Worm (Caenorhabditis elegans): ENCODE results near the gene T11F8.4.
"Not testable (repeated sequence)": the region's sequence is repeated elsewhere in the genome, so short reads cannot be mapped to it uniquely, and the experiment has no call there.

Gene T11F8.4

DNA sequence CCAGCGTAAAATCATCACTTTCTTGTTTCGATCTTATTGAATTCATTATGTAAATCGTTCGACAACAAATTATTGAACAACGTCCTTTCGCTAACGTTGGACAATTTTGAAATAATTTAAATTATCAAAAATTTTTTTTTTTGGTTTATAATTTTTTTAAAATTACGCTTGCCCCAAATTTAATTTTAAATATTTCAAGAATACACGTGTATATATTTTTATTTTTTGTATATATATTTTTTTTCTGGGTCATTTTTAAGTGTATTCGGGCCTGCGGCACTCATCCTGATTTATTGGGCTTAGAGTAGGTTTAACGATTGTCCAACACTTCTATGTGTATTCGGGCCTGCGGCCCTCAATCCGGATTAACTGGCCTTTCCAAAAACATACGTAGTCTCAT is 12.0 kb downstream of the T11F8.4 start, which contains the start of gene Y52D5A.2:
Y52D5A.2 (minus strand) TSS at position 101 of the 400 bp plus-strand sequence.
- not testable (repeated sequence) for TF ChIP-seq ceh-16, ceh-82, peb-1 (tag; optimal IDR thresholded peaks at IDR 0.05)

DNA sequence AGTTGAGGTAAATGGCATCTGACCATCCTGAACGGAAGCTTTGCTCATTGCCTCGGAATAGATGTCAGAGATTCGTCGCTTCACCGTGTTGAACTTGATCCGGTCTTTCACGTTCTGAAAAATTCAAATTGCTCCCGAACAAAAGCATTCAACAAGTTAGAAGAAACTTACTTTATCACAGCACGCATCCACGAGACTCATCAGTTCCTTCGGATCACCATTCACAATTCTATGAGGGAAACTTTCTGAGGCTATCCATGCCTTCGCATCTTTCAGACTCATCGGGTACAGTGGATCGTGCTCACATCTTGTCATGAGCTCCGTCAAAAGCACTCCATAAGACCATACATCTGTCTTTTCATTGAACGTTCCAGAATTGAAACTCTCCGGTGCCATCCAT is 13.5 kb downstream of the T11F8.4 start:
- TF ChIP-seq lin-11 (tag; optimal IDR thresholded peaks at IDR 0.05) (no peak), ceh-16 (tag; optimal IDR thresholded peaks at IDR 0.05) (no peak)

ce11 chrIV:5455999-5456398 is 20.4 kb downstream of the T11F8.4 start, which contains the start of gene Y4C6A.3:
TSS of gene Y4C6A.3 (minus strand) at chrIV:5456099.
- TF ChIP-seq mdl-1, nhr-10, nhr-77 (tag; optimal IDR thresholded peaks at IDR 0.05): not testable (repeated sequence)

ce11 chrIV:5452667-5453066 is 23.7 kb downstream of the T11F8.4 start, which contains the start of gene Y4C6A.4:
TSS of gene Y4C6A.4 (plus strand) at chrIV:5452967.
- TF ChIP-seq lin-11 (tag; optimal IDR thresholded peaks at IDR 0.05) = no peak
- no peak for TF ChIP-seq zag-1 (tag; optimal IDR thresholded peaks at IDR 0.05)
- TF ChIP-seq F13H6.1 (tag; optimal IDR thresholded peaks at IDR 0.05) = no peak
- no peak for TF ChIP-seq unc-55 (GFP tag; optimal IDR thresholded peaks at IDR 0.05)
- TF ChIP-seq egl-27 (tag; optimal IDR thresholded peaks at IDR 0.05) = no peak
- TF ChIP-seq mbf-1 (tag; optimal IDR thresholded peaks at IDR 0.05) = no peak
- no peak for TF ChIP-seq ceh-16 (tag; optimal IDR thresholded peaks at IDR 0.05)
- TF ChIP-seq nhr-10 (tag; optimal IDR thresholded peaks at IDR 0.05) = no peak
- TF ChIP-seq nhr-25 (tag; optimal IDR thresholded peaks at IDR 0.05) = no peak
- TF ChIP-seq ztf-1 (GFP tag; conservative IDR thresholded peaks at IDR 0.05) = no peak
- TF ChIP-seq nhr-11 (tag; optimal IDR thresholded peaks at IDR 0.05) = no peak
- TF ChIP-seq aly-2 (tag; optimal IDR thresholded peaks at IDR 0.05) = no peak
- no peak for TF ChIP-seq crh-2 (tag; optimal IDR thresholded peaks at IDR 0.05)
- TF ChIP-seq nhr-6 (tag; optimal IDR thresholded peaks at IDR 0.05) = no peak
- TF ChIP-seq lin-39 (tag; optimal IDR thresholded peaks at IDR 0.05) = no peak
- TF ChIP-seq Y55F3AM.14 (GFP tag; optimal IDR thresholded peaks at IDR 0.05) = no peak
- TF ChIP-seq skn-1 (tag; optimal IDR thresholded peaks at IDR 0.05) = no peak
- no peak for TF ChIP-seq nhr-129 (tag; optimal IDR thresholded peaks at IDR 0.05)
- no peak for TF ChIP-seq sem-4 (tag; optimal IDR thresholded peaks at IDR 0.05)
- TF ChIP-seq mdl-1 (tag; optimal IDR thresholded peaks at IDR 0.05) = no peak

ce11 chrIV:5438705-5439104 is 37.7 kb downstream of the T11F8.4 start, which contains the start of gene mgl-3:
TSS of gene mgl-3 (plus strand) at chrIV:5439005.
- TF ChIP-seq nhr-12 (tag; optimal IDR thresholded peaks at IDR 0.05) (no peak), dmd-4 (tag; optimal IDR thresholded peaks at IDR 0.05) (no peak), nhr-77 (tag; optimal IDR thresholded peaks at IDR 0.05) (no peak), fos-1 (tag; optimal IDR thresholded peaks at IDR 0.05) (no peak), nhr-11 (tag; optimal IDR thresholded peaks at IDR 0.05) (no peak), zag-1 (tag; optimal IDR thresholded peaks at IDR 0.05) (no peak), mdl-1 (tag; optimal IDR thresholded peaks at IDR 0.05) (no peak), sma-9 (GFP tag; optimal IDR thresholded peaks at IDR 0.05) (no peak), sma-9 (tag; optimal IDR thresholded peaks at IDR 0.05) (no peak), unc-62 (GFP tag; optimal IDR thresholded peaks at IDR 0.05) (no peak), ceh-16 (tag; optimal IDR thresholded peaks at IDR 0.05) (no peak)
